Fruit fly (Drosophila melanogaster): Measurements from ENCODE around the gene CG6592.
A peak's percentile ranks its signal among the peaks of the same experiment; 100 is the strongest.

CG6592 gene

DNA sequence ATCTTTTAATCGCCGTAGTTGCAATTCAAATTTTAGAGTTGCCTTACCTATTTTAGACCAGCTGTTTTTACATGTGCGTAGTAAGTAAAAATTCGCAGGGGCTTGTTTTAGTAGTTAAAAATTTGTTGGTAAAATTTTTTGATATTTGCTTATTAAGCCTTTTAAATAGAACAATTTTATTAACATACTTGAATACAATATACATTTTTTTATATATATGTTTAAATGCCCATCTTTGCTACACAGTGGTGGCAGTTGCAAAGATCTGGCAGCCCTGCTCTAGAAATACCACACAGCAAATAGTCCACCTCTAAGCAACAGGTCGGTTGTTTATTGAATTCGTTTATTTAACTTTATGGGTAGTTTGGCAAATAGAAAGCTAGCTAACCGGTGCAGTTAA lies 35.2 kb downstream of the CG6592 start, which contains the start of the genes CG10467 and loj (continued):
- TF ChIP-seq CG6175 (GFP tag; IDR thresholded peaks at IDR 0.05), result peak; percentile 91
- peak; percentile 64 for TF ChIP-seq CG10274 (GFP tag; optimal IDR thresholded peaks at IDR 0.05)
- TF ChIP-seq Atf3 (GFP tag; optimal IDR thresholded peaks at IDR 0.05), result peak; percentile 72
- peak; percentile 90 for TF ChIP-seq CG10267 (tag; optimal IDR thresholded peaks at IDR 0.05)
- peak; percentile 98 for TF ChIP-seq CG34422 (GFP tag; IDR thresholded peaks at IDR 0.05)
- peak; percentile 65 for TF ChIP-seq vnd (GFP tag; IDR thresholded peaks at IDR 0.05; ENCODE audit: partially characterized antibody)
- peak; percentile 95 for TF ChIP-seq CG2712 (tag; optimal IDR thresholded peaks at IDR 0.05)
- TF ChIP-seq Spps (tag; optimal IDR thresholded peaks at IDR 0.05), result peak; percentile 90
- TF ChIP-seq CG34376 (GFP tag; optimal IDR thresholded peaks at IDR 0.05), result peak; percentile 75
- TF ChIP-seq CG11560 (tag; IDR thresholded peaks at IDR 0.05), result peak; percentile 91
- TF ChIP-seq lbe (GFP tag; optimal IDR thresholded peaks at IDR 0.05), result peak; percentile 75
- peak; percentile 90 for TF ChIP-seq Lhr (GFP tag; optimal IDR thresholded peaks at IDR 0.05)
- peak; percentile 88 for TF ChIP-seq gcm (GFP tag; optimal IDR thresholded peaks at IDR 0.05)
- TF ChIP-seq Med (GFP tag), result peak; percentile 94
- peak; percentile 90 for TF ChIP-seq CG7556 (GFP tag; optimal IDR thresholded peaks at IDR 0.05)
- peak; percentile 67 for TF ChIP-seq CG16863 (GFP tag; optimal IDR thresholded peaks at IDR 0.05)
- peak; percentile 94 for TF ChIP-seq twi (tag; optimal IDR thresholded peaks at IDR 0.05)
- TF ChIP-seq ash1 (GFP tag; optimal IDR thresholded peaks at IDR 0.05), result peak; percentile 19
- TF ChIP-seq lmd (GFP tag; IDR thresholded peaks at IDR 0.05), result peak; percentile 98
- peak; percentile 66 for TF ChIP-seq dm (GFP tag; optimal IDR thresholded peaks at IDR 0.05)
- peak; percentile 87 for TF ChIP-seq Nf-YA (GFP tag; IDR thresholded peaks at IDR 0.05)
- peak; percentile 93 for TF ChIP-seq ssp (GFP tag; IDR thresholded peaks at IDR 0.05)
- TF ChIP-seq sisA (GFP tag; IDR thresholded peaks at IDR 0.05), result peak; percentile 99
- no peak for TF ChIP-seq usp (GFP tag; optimal IDR thresholded peaks at IDR 0.05)
- peak; percentile 77 for TF ChIP-seq run (tag; optimal IDR thresholded peaks at IDR 0.05)
- TF ChIP-seq CG2202 (tag; optimal IDR thresholded peaks at IDR 0.05), result peak; percentile 90
- TF ChIP-seq HHEX (GFP tag; optimal IDR thresholded peaks at IDR 0.05), result peak; percentile 91
- TF ChIP-seq CG15479 (GFP tag; optimal IDR thresholded peaks at IDR 0.05), result peak; percentile 44
- TF ChIP-seq grau (tag; optimal IDR thresholded peaks at IDR 0.05), result peak; percentile 95
- TF ChIP-seq HLHmδ (GFP tag; optimal IDR thresholded peaks at IDR 0.05), result no peak
- peak; percentile 95 for TF ChIP-seq CG15269 (tag; optimal IDR thresholded peaks at IDR 0.05)
- peak; percentile 97 for TF ChIP-seq klu (GFP tag; IDR thresholded peaks at IDR 0.05)
- peak; percentile 98 for TF ChIP-seq CG12942 (GFP tag; optimal IDR thresholded peaks at IDR 0.05)
- TF ChIP-seq HmgZ (tag; optimal IDR thresholded peaks at IDR 0.05), result peak; percentile 94
- peak; percentile 90 for TF ChIP-seq gsb (GFP tag; IDR thresholded peaks at IDR 0.05)
- peak; percentile 56 for TF ChIP-seq crc (GFP tag; optimal IDR thresholded peaks at IDR 0.05)
- TF ChIP-seq B-H1 (GFP tag; IDR thresholded peaks at IDR 0.05), result peak; percentile 96
- TF ChIP-seq CG10431 (GFP tag; optimal IDR thresholded peaks at IDR 0.05), result peak; percentile 69
- peak; percentile 94 for TF ChIP-seq otp (GFP tag; IDR thresholded peaks at IDR 0.05)
- TF ChIP-seq Sox102F (GFP tag; optimal IDR thresholded peaks at IDR 0.05), result peak; percentile 97
- peak; percentile 93 for TF ChIP-seq mam (GFP tag; optimal IDR thresholded peaks at IDR 0.05)
- TF ChIP-seq hth (optimal IDR thresholded peaks at IDR 0.05), result no peak
- TF ChIP-seq CG13894 (tag; optimal IDR thresholded peaks at IDR 0.05), result peak; percentile 93
- TF ChIP-seq CG3847 (GFP tag; IDR thresholded peaks at IDR 0.05), result peak; percentile 98

Measured in whole organism, embryonic.